Worm (Caenorhabditis elegans) whole organism, early embryonic: ENCODE results near the gene col-91.

Experiments
- B0310.2 ChIP-seq: sonication (generic microtip); optimal IDR thresholded peaks from 2 replicates; lab custom pipeline; 2016; ENCODE audit warnings: mild to moderate bottlenecking, missing genetic modification characterization, missing compliant biosample characterization
- F13C5.2 ChIP-seq: sonication (generic microtip); optimal IDR thresholded peaks from 2 replicates; lab custom pipeline; 2017; ENCODE audit warnings: mild to moderate bottlenecking, missing genetic modification characterization, inconsistent platforms, missing compliant biosample characterization
- aly-1 ChIP-seq: sonication (generic microtip); optimal IDR thresholded peaks from 2 replicates; lab custom pipeline; 2016; ENCODE audit warnings: missing genetic modification characterization, missing compliant biosample characterization
- ama-1 ChIP-seq: fragments of 150-350 bp; optimal IDR thresholded peaks from 2 replicates; lab custom pipeline; 2014
- ceh-13 ChIP-seq: fragments of 200-800 bp; sonication (Bioruptor generic); optimal IDR thresholded peaks from 2 replicates; lab custom pipeline; 2018; ENCODE audit warnings: mild to moderate bottlenecking, missing genetic modification characterization, missing compliant biosample characterization
- ceh-36 ChIP-seq: sonication (generic microtip); optimal IDR thresholded peaks from 2 replicates; lab custom pipeline; 2016; ENCODE audit warnings: missing genetic modification characterization, inconsistent platforms, missing compliant biosample characterization
- ets-7 ChIP-seq: sonication (generic microtip); optimal IDR thresholded peaks from 2 replicates; lab custom pipeline; 2016; ENCODE audit warnings: missing genotype, missing genetic modification characterization, missing compliant biosample characterization
- flt-1 ChIP-seq: fragments of 200-800 bp; sonication (Bioruptor generic); IDR thresholded peaks from 2 replicates; pipeline ENCODE4 v1.3.6; 2022; ENCODE audit warnings: missing genetic modification characterization, missing compliant biosample characterization
- hmbx-1 ChIP-seq: sonication (generic microtip); optimal IDR thresholded peaks from 2 replicates; lab custom pipeline; 2016; ENCODE audit warnings: mild to moderate bottlenecking, missing genetic modification characterization, missing compliant biosample characterization
- hmg-4 ChIP-seq: fragments of 200-800 bp; sonication (Bioruptor generic); optimal IDR thresholded peaks from 2 replicates; lab custom pipeline; 2018; ENCODE audit warnings: mild to moderate bottlenecking, missing genetic modification characterization, missing compliant biosample characterization
- hnd-1 ChIP-seq: sonication (generic microtip); optimal IDR thresholded peaks from 2 replicates; lab custom pipeline; 2016; ENCODE audit warnings: missing genetic modification characterization, missing compliant biosample characterization
- pes-1 ChIP-seq: fragments of 200-800 bp; sonication (Bioruptor generic); IDR thresholded peaks from 2 replicates; pipeline ENCODE4 v1.3.6; 2022; ENCODE audit warnings: missing genetic modification reagents, missing genetic modification characterization, missing compliant biosample characterization
- scrt-1 ChIP-seq: fragments of 200-800 bp; sonication (Bioruptor generic); IDR thresholded peaks from 2 replicates; pipeline ENCODE4 v1.3.6; 2022; ENCODE audit warnings: missing genetic modification characterization, missing compliant biosample characterization
- sea-1 ChIP-seq: fragments of 200-800 bp; sonication (Bioruptor generic); conservative IDR thresholded peaks from 2 replicates; pipeline ENCODE4 v1.3.6; 2022; ENCODE audit warnings: missing genetic modification characterization, missing compliant biosample characterization
- tbx-11 ChIP-seq: fragments of 200-800 bp; sonication (Bioruptor generic); IDR thresholded peaks from 2 replicates; pipeline ENCODE4 v1.3.6; 2022; ENCODE audit warnings: missing genetic modification characterization, missing compliant biosample characterization
- tbx-37 ChIP-seq: fragments of 200-800 bp; sonication (Bioruptor generic); conservative IDR thresholded peaks from 2 replicates; pipeline ENCODE4 v1.3.6; 2022; ENCODE audit warnings: missing genetic modification reagents, missing genetic modification characterization, missing compliant biosample characterization
- tra-4 ChIP-seq: sonication (generic microtip); optimal IDR thresholded peaks from 2 replicates; lab custom pipeline; 2017; ENCODE audit warnings: missing genetic modification characterization, missing compliant biosample characterization

The col-91 gene

DNA sequence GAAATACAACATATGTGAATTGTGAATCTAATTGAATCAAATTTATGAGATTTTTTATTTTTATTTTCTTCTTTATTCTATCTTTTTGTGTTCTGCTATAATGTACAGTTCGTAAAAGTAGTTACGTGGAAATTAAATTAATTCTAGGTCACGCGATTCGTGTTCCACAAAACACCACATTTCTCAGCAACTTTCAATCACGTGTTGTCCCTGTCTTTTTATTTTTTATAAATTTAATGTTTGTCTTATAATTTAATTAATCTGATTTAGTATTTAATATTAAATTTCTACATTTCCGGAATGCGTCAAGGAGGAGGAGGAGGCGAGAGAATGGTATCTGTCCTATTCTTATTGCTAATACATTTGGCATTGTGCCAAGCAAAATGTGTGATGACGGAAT lies 5.4 kb downstream of the col-91 start, which contains the start of gene ncr-2:
Gene ncr-2, plus strand, starts transcription at position 301 of the 400 bp plus-strand sequence.
- TF ChIP-seq ama-1 (lab: Kevin White, UChicago) (no peak), ets-7 (tag; lab: Kevin White, UChicago) (no peak), hnd-1 (tag; lab: Kevin White, UChicago) (no peak), B0310.2 (tag; lab: Kevin White, UChicago) (no peak), tbx-37 (GFP tag; lab: Robert Waterston, UW) (no peak), pes-1 (no peak), hmg-4 (GFP tag; lab: Kevin White, UChicago) (no peak), tbx-11 (GFP tag; lab: Robert Waterston, UW) (no peak), tra-4 (tag; lab: Kevin White, UChicago) (no peak)

DNA sequence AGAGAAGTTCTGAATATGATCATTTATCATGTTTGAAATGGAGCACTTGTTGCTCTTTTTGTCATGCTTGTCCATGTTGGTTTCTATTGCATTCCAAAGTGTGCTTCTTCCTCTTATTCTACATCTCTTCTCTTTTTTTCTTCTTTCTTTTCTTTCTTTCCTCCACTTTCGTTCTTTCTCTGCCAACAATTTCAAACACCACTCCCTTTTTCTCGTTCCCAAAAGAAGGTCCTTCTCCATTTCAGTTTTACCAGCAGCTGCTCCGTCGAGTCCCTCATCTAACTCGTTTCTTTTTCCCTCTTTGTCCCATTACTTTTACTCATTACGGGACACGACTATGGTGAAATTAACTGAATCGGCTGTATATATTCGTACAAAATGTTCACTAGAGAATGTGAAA lies 8.5 kb downstream of the col-91 start, which contains the start of gene F09G8.5:
Gene F09G8.5, plus strand, starts transcription at position 38 of the 400 bp plus-strand sequence.
- TF ChIP-seq scrt-1 (GFP tag; lab: Robert Waterston, UW): no peak
- no peak for TF ChIP-seq tbx-37 (GFP tag; lab: Robert Waterston, UW)

DNA sequence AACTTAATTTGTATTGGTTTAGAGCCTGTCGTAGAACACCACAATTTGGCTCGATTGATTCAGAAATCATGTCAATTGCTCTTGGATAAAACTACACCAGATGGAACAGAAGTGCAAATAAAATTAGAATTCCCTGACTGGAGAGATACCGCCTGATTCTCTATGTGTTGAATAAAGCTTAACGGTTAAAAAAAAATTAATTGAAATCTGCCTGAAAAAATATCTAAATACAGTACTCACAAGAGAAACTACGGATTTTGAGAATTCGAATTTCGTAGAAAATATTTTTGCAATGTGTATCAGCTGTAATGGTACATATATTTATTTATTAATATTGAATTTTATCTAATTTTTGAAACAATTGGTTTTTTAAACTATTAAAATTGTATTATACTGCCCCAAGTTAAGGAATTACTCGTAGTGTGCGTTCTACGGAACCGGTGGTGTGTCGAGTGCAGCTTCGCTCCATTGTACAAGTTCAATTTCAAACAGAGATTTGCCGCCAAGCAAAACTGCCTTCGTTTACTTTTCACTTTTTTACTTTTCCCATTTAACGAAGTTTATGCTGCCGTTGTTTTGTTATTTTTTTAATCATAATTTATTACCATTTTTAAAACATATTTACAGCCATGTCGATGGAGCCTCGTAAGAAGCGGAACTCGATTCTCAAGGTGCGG lies 13.3 kb downstream of the col-91 start, which contains the start of gene knl-1:
Gene knl-1, plus strand, starts transcription at position 626 of the 677 bp plus-strand sequence.
- TF ChIP-seq pes-1: no peak; the same call in 1 of the 2 replicates
- TF ChIP-seq aly-1 (tag; lab: Kevin White, UChicago): no peak
- TF ChIP-seq hmg-4 (GFP tag; lab: Kevin White, UChicago): peak; percentile 54
- TF ChIP-seq ama-1 (lab: Kevin White, UChicago): no peak
- peak; percentile 51 for TF ChIP-seq F13C5.2 (tag; lab: Kevin White, UChicago)

DNA sequence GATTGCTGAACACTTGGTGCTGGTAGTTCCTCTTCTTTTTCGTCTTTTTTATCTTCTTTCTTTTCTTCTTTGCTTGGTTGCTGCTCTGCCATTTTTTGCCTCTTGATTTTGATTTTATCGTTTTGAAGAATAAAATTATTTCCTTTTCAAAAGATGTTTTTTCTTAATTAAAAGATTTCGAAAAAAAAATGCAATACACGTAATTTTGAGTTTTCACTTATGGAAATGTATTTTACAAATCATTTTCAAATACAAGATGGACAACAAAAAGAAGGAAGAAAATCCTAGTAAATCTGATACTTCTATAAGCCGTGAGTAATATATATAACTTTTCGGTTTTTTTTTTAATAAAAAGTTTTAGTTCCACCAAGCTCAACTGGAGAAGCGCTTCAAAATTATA lies 14.1 kb downstream of the col-91 start, which contains the start of the genes C02F5.10 and C02F5.2:
Gene C02F5.10, minus strand, starts transcription at position 101 of the 400 bp plus-strand sequence.
Gene C02F5.2, plus strand, starts transcription at position 239 of the 400 bp plus-strand sequence.
- no peak for TF ChIP-seq hmg-4 (GFP tag; lab: Kevin White, UChicago)
- no peak for TF ChIP-seq aly-1 (tag; lab: Kevin White, UChicago)
- TF ChIP-seq hnd-1 (tag; lab: Kevin White, UChicago): no peak
- no peak for TF ChIP-seq ama-1 (lab: Kevin White, UChicago)
- no peak for TF ChIP-seq pes-1
- no peak for TF ChIP-seq tbx-37 (GFP tag; lab: Robert Waterston, UW)
- TF ChIP-seq scrt-1 (GFP tag; lab: Robert Waterston, UW): no peak
- TF ChIP-seq ceh-36 (tag; lab: Kevin White, UChicago): no peak
- no peak for TF ChIP-seq tbx-11 (GFP tag; lab: Robert Waterston, UW)

DNA sequence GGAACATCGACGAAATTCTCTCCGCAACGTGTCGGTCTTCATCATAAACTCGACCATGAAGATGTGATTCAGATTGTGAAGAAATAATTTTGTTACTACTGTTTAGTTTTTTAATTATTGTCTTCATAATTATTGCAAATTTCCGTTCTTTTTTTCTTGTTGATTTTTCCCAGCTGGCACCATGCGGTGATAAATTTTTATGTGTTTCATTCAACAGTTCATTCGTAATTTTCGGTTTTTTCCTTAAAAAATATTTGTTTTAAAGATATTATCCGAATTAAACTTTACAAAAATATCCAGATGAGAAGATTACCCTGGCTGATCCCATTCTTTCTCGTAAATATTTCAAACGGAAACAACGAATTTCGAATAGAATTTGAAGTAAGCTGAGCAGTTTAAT lies 16.4 kb downstream of the col-91 start, which contains the start of gene C02F5.13:
Gene C02F5.13, plus strand, starts transcription at position 301 of the 400 bp plus-strand sequence.
- TF ChIP-seq ets-7 (tag; lab: Kevin White, UChicago): no peak
- no peak for TF ChIP-seq flt-1 (GFP tag; lab: Robert Waterston, UW)
- no peak for TF ChIP-seq tbx-37 (GFP tag; lab: Robert Waterston, UW)
- TF ChIP-seq sea-1 (GFP tag; lab: Robert Waterston, UW): no peak
- no peak for TF ChIP-seq tra-4 (tag; lab: Kevin White, UChicago)
- TF ChIP-seq ceh-36 (tag; lab: Kevin White, UChicago): no peak
- TF ChIP-seq hnd-1 (tag; lab: Kevin White, UChicago): no peak
- no peak for TF ChIP-seq ama-1 (lab: Kevin White, UChicago)
- TF ChIP-seq tbx-11 (GFP tag; lab: Robert Waterston, UW): no peak
- TF ChIP-seq F13C5.2 (tag; lab: Kevin White, UChicago): no peak
- TF ChIP-seq scrt-1 (GFP tag; lab: Robert Waterston, UW): no peak
- TF ChIP-seq hmg-4 (GFP tag; lab: Kevin White, UChicago): no peak
- TF ChIP-seq pes-1: no peak
- no peak for TF ChIP-seq hmbx-1 (tag; lab: Kevin White, UChicago)
- TF ChIP-seq aly-1 (tag; lab: Kevin White, UChicago): no peak
- no peak for TF ChIP-seq B0310.2 (tag; lab: Kevin White, UChicago)
- TF ChIP-seq ceh-13 (GFP tag; lab: Kevin White, UChicago): no peak

DNA sequence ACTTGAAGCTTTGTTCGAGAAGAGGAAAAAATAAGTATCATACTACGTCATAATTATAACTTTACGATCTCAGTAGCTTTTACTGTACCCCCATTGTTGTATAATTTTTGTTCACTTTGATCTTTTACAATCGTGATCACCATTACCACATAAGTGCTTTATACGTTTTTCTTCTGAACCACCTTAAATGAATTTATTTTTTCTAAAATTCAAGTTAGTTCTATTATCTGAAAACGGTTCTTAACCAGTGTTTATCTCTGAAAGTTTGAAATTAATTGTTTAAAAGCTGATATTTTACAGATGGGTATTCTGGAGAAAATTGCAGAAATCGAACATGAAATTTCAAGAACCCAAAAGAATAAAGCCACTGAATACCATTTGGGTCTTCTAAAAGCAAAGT lies 17.9 kb downstream of the col-91 start, which contains the start of gene C02F5.3:
Gene C02F5.3, plus strand, starts transcription at position 301 of the 400 bp plus-strand sequence.
- TF ChIP-seq hnd-1 (tag; lab: Kevin White, UChicago) (no peak), sea-1 (GFP tag; lab: Robert Waterston, UW) (no peak), ets-7 (tag; lab: Kevin White, UChicago) (no peak), ceh-13 (GFP tag; lab: Kevin White, UChicago) (no peak), ama-1 (lab: Kevin White, UChicago) (no peak), ceh-36 (tag; lab: Kevin White, UChicago) (no peak), flt-1 (GFP tag; lab: Robert Waterston, UW) (no peak), tra-4 (tag; lab: Kevin White, UChicago) (no peak)

DNA sequence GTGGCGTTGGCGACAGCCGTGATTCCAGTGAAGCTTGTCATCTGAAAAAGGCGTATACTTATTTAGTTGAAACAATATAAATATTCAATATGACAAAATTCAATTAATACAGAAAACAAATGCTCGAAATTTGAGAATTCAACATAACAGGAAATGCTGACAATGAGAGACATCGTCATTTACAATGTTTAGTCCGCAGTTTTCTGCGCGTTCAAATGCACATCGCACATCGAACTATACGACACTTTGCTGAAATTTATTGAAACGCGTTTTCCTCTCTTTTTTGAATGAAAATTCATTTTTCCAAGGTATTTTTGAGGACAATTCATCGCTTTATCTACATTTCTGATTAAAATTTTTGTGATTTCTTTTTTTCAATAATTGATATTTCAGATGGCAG lies 19.4 kb downstream of the col-91 start, which contains the start of the genes pbs-6 and cids-1:
Gene pbs-6, minus strand, starts transcription at position 41 of the 400 bp plus-strand sequence.
Gene cids-1, plus strand, starts transcription at position 394 of the 400 bp plus-strand sequence.
- no peak for TF ChIP-seq hnd-1 (tag; lab: Kevin White, UChicago)
- no peak for TF ChIP-seq pes-1
- no peak for TF ChIP-seq ets-7 (tag; lab: Kevin White, UChicago)
- no peak for TF ChIP-seq tra-4 (tag; lab: Kevin White, UChicago)
- TF ChIP-seq F13C5.2 (tag; lab: Kevin White, UChicago): no peak
- no peak for TF ChIP-seq flt-1 (GFP tag; lab: Robert Waterston, UW)
- no peak for TF ChIP-seq sea-1 (GFP tag; lab: Robert Waterston, UW)
